Fruit fly (Drosophila melanogaster): ENCODE results near the gene Jupiter.
A peak's percentile ranks its signal among the peaks of the same experiment; 100 is the strongest.

DNA sequence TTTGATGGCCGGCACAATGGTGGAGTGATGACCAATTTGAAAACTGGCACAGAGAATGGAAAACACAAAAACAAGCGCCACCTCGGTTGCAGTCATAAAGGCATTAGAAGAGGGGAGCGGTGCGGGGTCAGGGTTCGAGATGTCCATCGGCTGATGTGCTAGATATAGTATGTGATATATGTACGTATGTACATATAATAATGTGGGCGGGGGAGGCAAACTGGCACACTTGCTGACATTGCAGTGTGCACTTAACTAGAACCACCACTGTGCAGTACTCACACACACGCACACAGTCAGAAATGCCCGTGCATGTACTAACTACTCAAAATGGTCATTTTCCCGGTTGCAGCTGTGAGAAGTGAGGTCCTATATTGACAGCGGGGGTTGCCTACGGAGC lies 827 bp downstream of the Jupiter start:
- TF ChIP-seq CG4496 (GFP tag; IDR thresholded peaks at IDR 0.05) (0 out of 3 replicates have a peak, but pooled peaks have one; percentile 14), EcR (GFP tag; optimal IDR thresholded peaks at IDR 0.05) (no peak), CG14655 (GFP tag; optimal IDR thresholded peaks at IDR 0.05) (no peak), Pif1B (GFP tag; optimal IDR thresholded peaks at IDR 0.05) (no peak), Snoo (tag; optimal IDR thresholded peaks at IDR 0.05) (no peak), CG34367 (tag; optimal IDR thresholded peaks at IDR 0.05) (no peak), CG32121 (GFP tag; IDR thresholded peaks at IDR 0.05) (0 out of 2 replicates have a peak, but pooled peaks have one; percentile 22), rn (GFP tag; IDR thresholded peaks at IDR 0.05) (no peak), Pif1A (GFP tag; optimal IDR thresholded peaks at IDR 0.05) (no peak), CG8159 (tag; optimal IDR thresholded peaks at IDR 0.05) (no peak)
